Worm (Caenorhabditis elegans) whole organism, L3 larva: ENCODE data around the gene srw-98.

Source experiments
- R02D3.7 ChIP-seq: fragments of 150-350 bp; optimal IDR thresholded peaks from 2 replicates; lab custom pipeline; 2014; ENCODE audit warnings: missing biosample characterization, missing genetic modification characterization
- ZK546.5 ChIP-seq: sonication (generic microtip); optimal IDR thresholded peaks from 2 replicates; lab custom pipeline; 2017; ENCODE audit warnings: missing biosample characterization, missing genetic modification characterization
- ceh-16 ChIP-seq: sonication (generic microtip); optimal IDR thresholded peaks from 2 replicates; lab custom pipeline; 2017; ENCODE audit warnings: missing biosample characterization, missing genetic modification characterization
- ceh-28 ChIP-seq: fragments of 150-350 bp; optimal IDR thresholded peaks from 2 replicates; lab custom pipeline; 2014; ENCODE audit warnings: missing biosample characterization, missing genetic modification reagents, missing genetic modification characterization
- ceh-9 ChIP-seq: sonication (generic microtip); optimal IDR thresholded peaks from 2 replicates; lab custom pipeline; 2018; ENCODE audit warnings: missing biosample characterization, missing genetic modification characterization
- egl-27 ChIP-seq: sonication (generic microtip); optimal IDR thresholded peaks from 4 replicates; lab custom pipeline; 2017; ENCODE audit warnings: missing biosample characterization, missing genetic modification reagents, missing genetic modification characterization
- egl-5 ChIP-seq: fragments of 150-350 bp; optimal IDR thresholded peaks from 2 replicates; lab custom pipeline; 2017; ENCODE audit warnings: missing biosample characterization, missing genetic modification reagents, missing genetic modification characterization, inconsistent platforms
- elt-3 ChIP-seq, 3 experiments: fragments of 150-350 bp in 1 of 3; sonication (generic microtip) in 2 of 3; optimal IDR thresholded peaks; 2 replicates in 2 of 3; 4 replicates in 1 of 3; lab custom pipeline; 2014 to 2017; ENCODE audit warnings: missing biosample characterization in 3 of 3, missing genetic modification characterization in 3 of 3
- eor-1 ChIP-seq, 2 experiments: fragments of 150-350 bp; optimal IDR thresholded peaks; 2 replicates each; lab custom pipeline; 2014 to 2018; ENCODE audit warnings: missing biosample characterization in 2 of 2, missing genetic modification characterization in 2 of 2
- fkh-10 ChIP-seq: sonication (generic microtip); optimal IDR thresholded peaks from 2 replicates; lab custom pipeline; 2017; ENCODE audit warnings: missing biosample characterization, missing genetic modification reagents, missing genetic modification characterization
- fkh-2 ChIP-seq: fragments of 150-350 bp; optimal IDR thresholded peaks from 2 replicates; lab custom pipeline; 2014; ENCODE audit warnings: missing biosample characterization, missing genetic modification reagents, missing genetic modification characterization
- hmg-11 ChIP-seq: sonication (generic microtip); optimal IDR thresholded peaks from 2 replicates; lab custom pipeline; 2016; ENCODE audit warnings: missing genetic modification characterization, missing compliant biosample characterization
- jun-1 ChIP-seq: fragments of 150-350 bp; optimal IDR thresholded peaks from 2 replicates; lab custom pipeline; 2014; ENCODE audit warnings: missing biosample characterization, missing genetic modification reagents, missing genetic modification characterization
- lin-15B ChIP-seq: fragments of 150-350 bp; optimal IDR thresholded peaks from 2 replicates; lab custom pipeline; 2014; ENCODE audit warnings: missing biosample characterization, missing genetic modification characterization
- lin-39 ChIP-seq: fragments of 150-350 bp; optimal IDR thresholded peaks from 2 replicates; lab custom pipeline; 2018; ENCODE audit warnings: missing biosample characterization, missing genetic modification reagents, missing genetic modification characterization
- lsy-12 ChIP-seq: sonication (generic microtip); optimal IDR thresholded peaks from 2 replicates; lab custom pipeline; 2016; ENCODE audit warnings: mild to moderate bottlenecking, missing genetic modification characterization, missing compliant biosample characterization
- mdl-1 ChIP-seq: fragments of 150-350 bp; optimal IDR thresholded peaks from 2 replicates; lab custom pipeline; 2014; ENCODE audit warnings: missing biosample characterization, missing genetic modification characterization
- mml-1 ChIP-seq: fragments of 150-350 bp; sonication (generic microtip); optimal IDR thresholded peaks from 3 replicates; lab custom pipeline; 2014; ENCODE audit warnings: missing biosample characterization, missing genetic modification characterization
- nfya-1 ChIP-seq: sonication (generic microtip); optimal IDR thresholded peaks from 2 replicates; lab custom pipeline; 2017; ENCODE audit warnings: missing genetic modification characterization, mild to moderate bottlenecking, missing compliant biosample characterization, antibody characterized with exemption, moderate library complexity; ENCODE audit not compliant: insufficient read depth
- nhr-11 ChIP-seq: fragments of 150-350 bp; optimal IDR thresholded peaks from 2 replicates; lab custom pipeline; 2014; ENCODE audit warnings: missing biosample characterization, missing genetic modification characterization
- nhr-12 ChIP-seq: fragments of 150-350 bp; optimal IDR thresholded peaks from 2 replicates; lab custom pipeline; 2014; ENCODE audit warnings: missing biosample characterization, missing genetic modification characterization
- nhr-23 ChIP-seq: fragments of 150-350 bp; optimal IDR thresholded peaks from 2 replicates; lab custom pipeline; 2014; ENCODE audit warnings: missing biosample characterization, missing genetic modification reagents, missing genetic modification characterization
- nhr-237 ChIP-seq: fragments of 150-350 bp; optimal IDR thresholded peaks from 2 replicates; lab custom pipeline; 2014; ENCODE audit warnings: missing biosample characterization, missing genetic modification characterization
- nhr-25 ChIP-seq: sonication (generic microtip); optimal IDR thresholded peaks from 2 replicates; lab custom pipeline; 2017; ENCODE audit warnings: missing biosample characterization, missing genetic modification characterization
- nhr-28 ChIP-seq: fragments of 150-350 bp; optimal IDR thresholded peaks from 2 replicates; lab custom pipeline; 2014; ENCODE audit warnings: missing biosample characterization, missing genetic modification characterization
- nhr-43 ChIP-seq: sonication (generic microtip); optimal IDR thresholded peaks from 2 replicates; lab custom pipeline; 2016; ENCODE audit warnings: mild to moderate bottlenecking, missing genetic modification characterization, missing compliant biosample characterization; ENCODE audit not compliant: poor library complexity, severe bottlenecking
- nhr-67 ChIP-seq: fragments of 150-350 bp; optimal IDR thresholded peaks from 2 replicates; lab custom pipeline; 2014; ENCODE audit warnings: missing biosample characterization, missing genetic modification characterization
- skn-1 ChIP-seq: fragments of 150-350 bp; optimal IDR thresholded peaks from 2 replicates; lab custom pipeline; 2014; ENCODE audit warnings: missing biosample characterization, missing genetic modification characterization
- snpc-4 ChIP-seq: fragments of 150-350 bp; optimal IDR thresholded peaks from 2 replicates; lab custom pipeline; 2014; ENCODE audit warnings: missing biosample characterization, missing genetic modification characterization
- tbx-2 ChIP-seq: sonication (generic microtip); optimal IDR thresholded peaks from 2 replicates; lab custom pipeline; 2016; ENCODE audit warnings: mild to moderate bottlenecking, missing genetic modification characterization, missing compliant biosample characterization
- unc-39 ChIP-seq: sonication (generic microtip); optimal IDR thresholded peaks from 4 replicates; lab custom pipeline; 2017; ENCODE audit warnings: missing biosample characterization, missing genetic modification characterization
- ztf-11 ChIP-seq: fragments of 150-350 bp; optimal IDR thresholded peaks from 2 replicates; lab custom pipeline; 2014; ENCODE audit warnings: missing biosample characterization, missing genetic modification characterization

Gene srw-98

DNA sequence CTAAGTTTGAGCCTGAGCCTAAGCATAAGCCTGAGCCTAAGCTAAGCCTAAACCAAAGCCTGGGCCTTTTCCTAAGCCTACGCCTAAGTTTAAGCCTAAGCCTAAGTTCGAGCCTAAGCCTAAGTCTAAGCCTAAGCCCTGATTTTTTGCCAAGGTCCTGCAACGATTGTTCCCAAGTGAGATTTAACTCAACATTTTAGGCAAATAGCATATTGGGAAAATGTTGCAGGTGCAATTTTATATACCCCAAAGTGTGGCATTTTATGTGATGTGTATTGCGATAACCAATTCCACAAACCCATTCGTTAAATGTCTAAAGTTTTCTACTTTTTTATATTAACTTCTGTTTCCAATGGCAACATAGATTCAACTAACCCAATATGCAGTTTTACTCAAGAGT is 15.9 kb downstream of the srw-98 start, which contains the start of gene irld-40:
TSS of gene irld-40 (plus strand) at position 301 of the 400 bp plus-strand sequence.
- TF ChIP-seq eor-1 (tag; optimal IDR thresholded peaks at IDR 0.05; lab: Kevin White, UChicago): no peak
- peak; percentile 1 for TF ChIP-seq nhr-11

DNA sequence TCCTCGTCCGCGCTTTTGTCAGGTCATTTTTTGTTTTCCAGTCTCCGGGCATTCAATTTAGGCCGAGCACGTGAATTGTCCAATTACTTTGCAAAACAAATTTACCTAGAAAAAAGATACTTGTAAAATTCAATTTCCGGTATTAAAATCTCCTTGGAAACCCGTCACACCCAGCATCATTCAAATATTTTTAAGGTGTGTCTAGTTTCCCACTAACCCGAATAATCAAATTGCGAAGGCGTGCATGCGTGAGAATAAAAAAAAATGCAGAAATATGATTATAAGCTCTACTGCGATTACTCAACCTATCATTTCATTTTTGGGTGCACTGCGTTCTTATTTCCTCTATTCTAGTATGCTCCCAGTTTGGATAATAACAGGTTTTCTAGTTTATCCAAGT is 23.3 kb downstream of the srw-98 start, which contains the start of gene irld-11:
TSS of gene irld-11 (plus strand) at position 301 of the 400 bp plus-strand sequence.
- TF ChIP-seq tbx-2 (no peak), egl-27 (tag; lab: Kevin White, UChicago) (no peak), nhr-43 (tag; lab: Kevin White, UChicago) (no peak), hmg-11 (tag; lab: Kevin White, UChicago) (no peak), mml-1 (no peak), skn-1 (tag; lab: Kevin White, UChicago) (no peak), R02D3.7 (no peak), nhr-23 (tag; lab: Kevin White, UChicago) (no peak)

DNA sequence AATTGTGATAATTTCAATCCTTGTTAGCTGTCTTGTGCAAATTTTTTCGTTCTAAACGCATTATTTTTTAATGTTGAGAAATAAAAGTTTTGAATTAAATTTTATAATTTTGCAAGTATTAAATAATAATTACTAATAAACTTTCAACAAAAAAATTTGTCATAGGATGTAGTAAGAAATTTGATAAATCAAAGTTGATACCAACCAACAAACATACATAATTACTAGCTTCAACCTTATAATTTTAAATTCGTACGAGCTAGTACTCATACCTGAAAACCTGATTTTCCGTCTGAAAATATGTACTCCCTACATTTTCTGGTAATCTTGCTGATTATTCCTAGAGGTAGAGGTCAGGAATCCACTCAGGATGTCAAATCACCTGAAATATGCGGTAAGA is 27.1 kb downstream of the srw-98 start, which contains the start of gene irld-44:
TSS of gene irld-44 (plus strand) at position 301 of the 400 bp plus-strand sequence.
- TF ChIP-seq fkh-10: no peak
- no peak for TF ChIP-seq ceh-16 (tag; lab: Kevin White, UChicago)
- no peak for TF ChIP-seq nhr-25 (tag; lab: Kevin White, UChicago)
- TF ChIP-seq ceh-9 (tag; lab: Kevin White, UChicago): no peak
- TF ChIP-seq lin-15B (tag; lab: Kevin White, UChicago): no peak
- no peak for TF ChIP-seq egl-27 (tag; lab: Kevin White, UChicago)
- TF ChIP-seq nhr-237 (tag; lab: Kevin White, UChicago): no peak
- TF ChIP-seq lin-39 (tag; lab: Kevin White, UChicago): no peak
- no peak for TF ChIP-seq mml-1
- TF ChIP-seq jun-1 (tag; lab: Kevin White, UChicago): no peak
- TF ChIP-seq fkh-2 (tag; lab: Kevin White, UChicago): no peak
- TF ChIP-seq nhr-28 (tag; lab: Kevin White, UChicago): no peak
- TF ChIP-seq nhr-12 (tag; lab: Kevin White, UChicago): no peak
- no peak for TF ChIP-seq lsy-12 (tag; lab: Kevin White, UChicago)
- no peak for TF ChIP-seq skn-1 (tag; lab: Kevin White, UChicago)
- TF ChIP-seq elt-3 (tag; optimal IDR thresholded peaks at IDR 0.05; lab: Kevin White, UChicago): no peak
- TF ChIP-seq nfya-1: no peak

DNA sequence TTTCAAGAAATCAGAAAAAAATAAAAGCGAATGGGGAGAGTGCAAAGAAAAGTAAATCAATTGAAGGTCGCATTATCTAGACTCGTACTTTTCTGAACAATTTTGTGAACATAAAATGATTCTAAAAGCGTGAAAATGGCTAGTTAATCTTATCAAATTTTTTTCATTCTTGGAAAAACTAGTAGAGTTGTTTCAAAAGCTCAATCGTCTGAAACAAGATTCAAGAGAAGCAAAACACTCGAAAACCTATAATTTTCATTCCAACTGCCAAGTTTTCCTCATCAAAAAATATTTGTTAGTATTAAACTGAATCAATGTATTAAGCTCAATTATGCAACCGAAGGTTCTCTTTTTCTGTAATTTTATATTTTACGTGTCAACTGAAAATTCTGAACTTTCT is 30.1 kb downstream of the srw-98 start, which contains the start of gene irld-45:
TSS of gene irld-45 (plus strand) at position 301 of the 400 bp plus-strand sequence.
- no peak for TF ChIP-seq ceh-28
- no peak for TF ChIP-seq mdl-1 (tag; lab: Kevin White, UChicago)
- TF ChIP-seq nhr-28 (tag; lab: Kevin White, UChicago): no peak
- no peak for TF ChIP-seq egl-5 (tag; lab: Kevin White, UChicago)
- no peak for TF ChIP-seq lin-39 (tag; lab: Kevin White, UChicago)
- TF ChIP-seq ztf-11 (tag; lab: Kevin White, UChicago): no peak

- TF ChIP-seq hmg-11 (tag; lab: Kevin White, UChicago) (no peak), nhr-28 (tag; lab: Kevin White, UChicago) (no peak), nhr-25 (tag; lab: Kevin White, UChicago) (no peak), fkh-10 (no peak), nhr-11 (no peak), ceh-16 (tag; lab: Kevin White, UChicago) (no peak), snpc-4 (tag; lab: Kevin White, UChicago) (no peak), egl-27 (tag; lab: Kevin White, UChicago) (no peak), jun-1 (tag; lab: Kevin White, UChicago) (no peak), eor-1 (tag; optimal IDR thresholded peaks at IDR 0.05; lab: Kevin White, UChicago) (no peak), unc-39 (tag; lab: Kevin White, UChicago) (no peak), ceh-9 (tag; lab: Kevin White, UChicago) (no peak), ZK546.5 (no peak), nhr-67 (tag; lab: Kevin White, UChicago) (no peak), ceh-28 (no peak)
Observed at ce11 chrV:1643886-1644285, 34.2 kb downstream of the srw-98 start, which contains the start of gene alh-2. alh-2 (plus strand) TSS chrV:1644169.
